Fruit fly (Drosophila melanogaster): ENCODE data around the gene CG13073.

Gene CG13073

dm6 chr3L:16182633-16183462 is 34.3 kb downstream of the CG13073 start (continued):
- TF ChIP-seq CG5953 (GFP tag; IDR thresholded peaks at IDR 0.05) (no peak), row (GFP tag; IDR thresholded peaks at IDR 0.05) (0 out of 3 replicates have a peak, but pooled peaks have one; percentile 11), Doc3 (GFP tag; IDR thresholded peaks at IDR 0.05; ENCODE audit: partially characterized antibody) (no peak), CG12155 (GFP tag; optimal IDR thresholded peaks at IDR 0.05) (peak; percentile 84), pnt (GFP tag; optimal IDR thresholded peaks at IDR 0.05) (no peak), NFAT (GFP tag; IDR thresholded peaks at IDR 0.05) (no peak), CG14441 (GFP tag; IDR thresholded peaks at IDR 0.05) (no peak), CG15011 (GFP tag; optimal IDR thresholded peaks at IDR 0.05) (no peak), MESR4 (GFP tag; optimal IDR thresholded peaks at IDR 0.05) (no peak), CG9876 (GFP tag; optimal IDR thresholded peaks at IDR 0.05) (no peak), vfl (GFP tag; optimal IDR thresholded peaks at IDR 0.05) (no peak), gro (GFP tag; optimal IDR thresholded peaks at IDR 0.05) (no peak), CG3726 (GFP tag; IDR thresholded peaks at IDR 0.05) (no peak), CG10543 (GFP tag; optimal IDR thresholded peaks at IDR 0.05) (no peak), Pdp1 (GFP tag; optimal IDR thresholded peaks at IDR 0.05) (no peak), CG1024 (GFP tag; IDR thresholded peaks at IDR 0.05) (no peak), slou (GFP tag; optimal IDR thresholded peaks at IDR 0.05) (no peak), CG2116 (GFP tag; optimal IDR thresholded peaks at IDR 0.05) (no peak), CG15269 (tag; optimal IDR thresholded peaks at IDR 0.05) (no peak), CG14965 (GFP tag; optimal IDR thresholded peaks at IDR 0.05; ENCODE audit: borderline replicate concordance) (no peak)

- TF ChIP-seq CG10654 (GFP tag; optimal IDR thresholded peaks at IDR 0.05) = peak; percentile 3
- peak; percentile 8 for TF ChIP-seq stwl (tag; optimal IDR thresholded peaks at IDR 0.05)
- no peak for TF ChIP-seq CG33213 (GFP tag; optimal IDR thresholded peaks at IDR 0.05)
- TF ChIP-seq h (optimal IDR thresholded peaks at IDR 0.05) = no peak
- TF ChIP-seq CG7556 (GFP tag; optimal IDR thresholded peaks at IDR 0.05) = no peak
- peak; percentile 77 for TF ChIP-seq Drgx (GFP tag; IDR thresholded peaks at IDR 0.05)
- TF ChIP-seq nmo (GFP tag; optimal IDR thresholded peaks at IDR 0.05) = peak; percentile 75
- 0 out of 2 replicates have a peak, but pooled peaks have one; percentile 28 for TF ChIP-seq CG31441 (GFP tag; IDR thresholded peaks at IDR 0.05)
- TF ChIP-seq row (GFP tag; IDR thresholded peaks at IDR 0.05) = no peak
- no peak for TF ChIP-seq CG10959 (GFP tag; IDR thresholded peaks at IDR 0.05)
- TF ChIP-seq phol (tag; optimal IDR thresholded peaks at IDR 0.05) = peak; percentile 74
- no peak for TF ChIP-seq TFAM (GFP tag; optimal IDR thresholded peaks at IDR 0.05)
- no peak for TF ChIP-seq CG12071 (GFP tag; optimal IDR thresholded peaks at IDR 0.05)
- TF ChIP-seq nerfin-1 (tag; optimal IDR thresholded peaks at IDR 0.05) = peak; percentile 16
- no peak for TF ChIP-seq CG16813 (GFP tag; IDR thresholded peaks at IDR 0.05; ENCODE audit: partially characterized antibody)
- TF ChIP-seq ewg (GFP tag; optimal IDR thresholded peaks at IDR 0.05) = no peak
- peak; percentile 56; the same call in 1 of the 2 replicates for TF ChIP-seq Xrp1 (GFP tag; IDR thresholded peaks at IDR 0.05)
- TF ChIP-seq CG11504 (tag; optimal IDR thresholded peaks at IDR 0.05) = peak; percentile 42
- peak; percentile 6 for TF ChIP-seq D19A (tag; optimal IDR thresholded peaks at IDR 0.05)
- TF ChIP-seq cato (GFP tag; optimal IDR thresholded peaks at IDR 0.05; ENCODE audit: borderline replicate concordance) = no peak
- TF ChIP-seq ken (GFP tag; IDR thresholded peaks at IDR 0.05) = 0 out of 3 replicates have a peak, but pooled peaks have one; percentile 40
- TF ChIP-seq CG34422 (GFP tag; IDR thresholded peaks at IDR 0.05) = no peak
- peak; percentile 53 for TF ChIP-seq trem (tag; optimal IDR thresholded peaks at IDR 0.05)
- TF ChIP-seq Eip74EF (GFP tag; optimal IDR thresholded peaks at IDR 0.05) = peak in 1 of 2 experiments; percentile 15
- peak; percentile 16 for TF ChIP-seq CG4424 (GFP tag; optimal IDR thresholded peaks at IDR 0.05)
- TF ChIP-seq ro (GFP tag; IDR thresholded peaks at IDR 0.05) = no peak
- TF ChIP-seq CG8290 (GFP tag; optimal IDR thresholded peaks at IDR 0.05) = peak; percentile 5
- TF ChIP-seq CG8290 (tag; optimal IDR thresholded peaks at IDR 0.05) = no peak
- TF ChIP-seq Opbp (GFP tag; IDR thresholded peaks at IDR 0.05; ENCODE audit: partially characterized antibody) = no peak; the same call in 2 of the 3 replicates
- no peak for TF ChIP-seq NK7.1 (GFP tag; optimal IDR thresholded peaks at IDR 0.05)
These were observed 35.7 kb downstream of the CG13073 start for dm6 chr3L:16181330-16181830.

Data from whole organism, embryonic.